Fruit fly (Drosophila melanogaster): ENCODE results near the gene IP3K1.

IP3K1 gene

dm6 chr2L:9757990-9758814, 24.0 kb upstream of the IP3K1 start, which contains the start of gene zf30C:
zf30C (plus strand) TSS chr2L:9758342.
- TF ChIP-seq CG6854 (GFP tag; optimal IDR thresholded peaks at IDR 0.05) = no peak
- TF ChIP-seq Smox (GFP tag; optimal IDR thresholded peaks at IDR 0.05) = peak; percentile 87
- peak; percentile 84 for TF ChIP-seq vri (GFP tag; optimal IDR thresholded peaks at IDR 0.05)
- peak; percentile 78 for TF ChIP-seq Lpt (GFP tag; optimal IDR thresholded peaks at IDR 0.05)
- peak; percentile 94 for TF ChIP-seq Sox14 (GFP tag; optimal IDR thresholded peaks at IDR 0.05)
- peak; percentile 94 for TF ChIP-seq CG31627 (GFP tag; optimal IDR thresholded peaks at IDR 0.05)
- TF ChIP-seq CG10669 (GFP tag; optimal IDR thresholded peaks at IDR 0.05) = peak; percentile 73
- TF ChIP-seq spab (GFP tag; optimal IDR thresholded peaks at IDR 0.05) = peak; percentile 57
- TF ChIP-seq Eip93F (GFP tag; optimal IDR thresholded peaks at IDR 0.05) = peak; percentile 23
- TF ChIP-seq CG3032 (tag; optimal IDR thresholded peaks at IDR 0.05) = peak; percentile 65
- TF ChIP-seq Ets21C (GFP tag; optimal IDR thresholded peaks at IDR 0.05) = peak; percentile 87
- peak; percentile 91 for TF ChIP-seq Eip75B (GFP tag; optimal IDR thresholded peaks at IDR 0.05)
- TF ChIP-seq CG8632 (GFP tag; optimal IDR thresholded peaks at IDR 0.05) = peak; percentile 80
- TF ChIP-seq CG16779 (tag; optimal IDR thresholded peaks at IDR 0.05) = peak; percentile 57
- peak; percentile 87 for TF ChIP-seq Sox102F (GFP tag; optimal IDR thresholded peaks at IDR 0.05)
- TF ChIP-seq CG32006 (GFP tag; optimal IDR thresholded peaks at IDR 0.05) = peak; percentile 85
- TF ChIP-seq pdm3 (GFP tag; optimal IDR thresholded peaks at IDR 0.05) = peak; percentile 93
- peak; percentile 86 for TF ChIP-seq net (GFP tag; optimal IDR thresholded peaks at IDR 0.05)
- TF ChIP-seq acj6 (GFP tag; optimal IDR thresholded peaks at IDR 0.05) = peak; percentile 90
- peak; percentile 96 for TF ChIP-seq CG3919 (GFP tag; optimal IDR thresholded peaks at IDR 0.05)
- peak; percentile 91 for TF ChIP-seq Hr38 (GFP tag; optimal IDR thresholded peaks at IDR 0.05)
- TF ChIP-seq CG11762 (GFP tag; optimal IDR thresholded peaks at IDR 0.05; ENCODE audit: insufficient read depth) = peak; percentile 72
- TF ChIP-seq topi (GFP tag; optimal IDR thresholded peaks at IDR 0.05) = peak; percentile 88
- peak; percentile 93 for TF ChIP-seq Hr4 (GFP tag; optimal IDR thresholded peaks at IDR 0.05)
- peak; percentile 75 for TF ChIP-seq CG15336 (GFP tag; IDR thresholded peaks at IDR 0.05)
- TF ChIP-seq fkh (GFP tag; optimal IDR thresholded peaks at IDR 0.05) = peak; percentile 40
- peak; percentile 95 for TF ChIP-seq Hr39 (GFP tag; optimal IDR thresholded peaks at IDR 0.05)
- peak; percentile 90 for TF ChIP-seq OdsH (GFP tag; optimal IDR thresholded peaks at IDR 0.05)
- TF ChIP-seq eg (GFP tag; IDR thresholded peaks at IDR 0.05) = peak; percentile 92
- TF ChIP-seq fd59A (GFP tag; optimal IDR thresholded peaks at IDR 0.05) = peak; percentile 61
- TF ChIP-seq Gug (GFP tag; IDR thresholded peaks at IDR 0.05) = peak; percentile 67
- TF ChIP-seq CG10631 (GFP tag; optimal IDR thresholded peaks at IDR 0.05) = peak; percentile 91
- TF ChIP-seq CG6163 (GFP tag; IDR thresholded peaks at IDR 0.05) = peak; percentile 93
- TF ChIP-seq Eip78C (GFP tag) = peak; percentile 96
- TF ChIP-seq dac (GFP tag; optimal IDR thresholded peaks at IDR 0.05) = peak; percentile 81
- peak; percentile 54 for TF ChIP-seq CG6808 (GFP tag; optimal IDR thresholded peaks at IDR 0.05)
- TF ChIP-seq CG1621 (tag; optimal IDR thresholded peaks at IDR 0.05) = peak; percentile 58
- TF ChIP-seq Ets96B (tag; optimal IDR thresholded peaks at IDR 0.05) = peak; percentile 64
- TF ChIP-seq CG4318 (GFP tag; optimal IDR thresholded peaks at IDR 0.05) = peak; percentile 73
- TF ChIP-seq ss (GFP tag; optimal IDR thresholded peaks at IDR 0.05) = peak in 1 of 2 experiments; percentile 50
- peak; percentile 83 for TF ChIP-seq CG6792 (GFP tag; optimal IDR thresholded peaks at IDR 0.05)
- TF ChIP-seq Sox15 (GFP tag; optimal IDR thresholded peaks at IDR 0.05) = peak; percentile 80
- TF ChIP-seq CG11294 (GFP tag; IDR thresholded peaks at IDR 0.05) = peak; percentile 79
- peak; percentile 52 for TF ChIP-seq dsx (GFP tag; optimal IDR thresholded peaks at IDR 0.05; ENCODE audit: poor library complexity, severe bottlenecking)
- TF ChIP-seq CG11902 (GFP tag; optimal IDR thresholded peaks at IDR 0.05) = peak; percentile 86
- peak; percentile 67 for TF ChIP-seq CG6276 (GFP tag; optimal IDR thresholded peaks at IDR 0.05)
- no peak for TF ChIP-seq CG9139 (GFP tag; optimal IDR thresholded peaks at IDR 0.05)
- peak; percentile 92 for TF ChIP-seq lz (GFP tag; optimal IDR thresholded peaks at IDR 0.05)
- peak; percentile 86 for TF ChIP-seq CG7368 (GFP tag; optimal IDR thresholded peaks at IDR 0.05)
- TF ChIP-seq achi (GFP tag; optimal IDR thresholded peaks at IDR 0.05) = peak; percentile 90

All from whole organism, prepupa.